Fruit fly (Drosophila melanogaster) whole organism, adult: Measurements from ENCODE around the gene Ugt37C2.

ENCODE experiments used
- CG11617 ChIP-seq: fragments of 200-800 bp; sonication (Bioruptor generic); optimal IDR thresholded peaks from 2 replicates; lab custom pipeline; 2017; ENCODE audit warnings: mild to moderate bottlenecking, missing biosample characterization, missing genetic modification reagents, missing genetic modification characterization
- CG14711 ChIP-seq: fragments of 200-800 bp; sonication (Bioruptor generic); optimal IDR thresholded peaks from 2 replicates; lab custom pipeline; 2018; ENCODE audit warnings: missing biosample characterization, mild to moderate bottlenecking, missing genetic modification characterization, moderate library complexity
- CG5204 ChIP-seq: fragments of 200-800 bp; sonication (Bioruptor generic); optimal IDR thresholded peaks from 2 replicates; lab custom pipeline; 2016; ENCODE audit warnings: missing biosample characterization, missing genetic modification characterization
- CG7045 ChIP-seq: fragments of 200-800 bp; sonication (Bioruptor generic); optimal IDR thresholded peaks from 2 replicates; lab custom pipeline; 2017; ENCODE audit warnings: missing biosample characterization, mild to moderate bottlenecking, missing genetic modification characterization
- Clk ChIP-seq: fragments of 200-800 bp; sonication (Bioruptor generic); optimal IDR thresholded peaks from 2 replicates; lab custom pipeline; 2017; ENCODE audit warnings: missing biosample characterization, missing genetic modification characterization
- Crg-1 ChIP-seq: fragments of 200-800 bp; sonication (Bioruptor generic); optimal IDR thresholded peaks from 2 replicates; lab custom pipeline; 2016; ENCODE audit warnings: missing biosample characterization, missing genetic modification characterization
- Hr96 ChIP-seq: fragments of 200-800 bp; sonication (Bioruptor generic); optimal IDR thresholded peaks from 2 replicates; lab custom pipeline; 2016; ENCODE audit warnings: missing biosample characterization, missing genetic modification characterization
- Mnt ChIP-seq: fragments of 200-800 bp; sonication (Bioruptor generic); optimal IDR thresholded peaks from 2 replicates; lab custom pipeline; 2016; ENCODE audit warnings: missing biosample characterization, mild to moderate bottlenecking, missing genetic modification characterization
- bab1 ChIP-seq: fragments of 200-800 bp; sonication (Bioruptor generic); optimal IDR thresholded peaks from 3 replicates; lab custom pipeline; 2019; ENCODE audit warnings: missing biosample characterization, mild to moderate bottlenecking, missing genetic modification characterization, moderate library complexity
- kay ChIP-seq: fragments of 200-800 bp; sonication (Bioruptor generic); peaks from one replicate; lab custom pipeline; 2016; ENCODE audit warnings: missing biosample characterization, missing genetic modification characterization, borderline replicate concordance
- tj ChIP-seq: fragments of 200-800 bp; sonication (Bioruptor generic); optimal IDR thresholded peaks from 3 replicates; lab custom pipeline; 2017; ENCODE audit warnings: missing biosample characterization, mild to moderate bottlenecking, missing genetic modification characterization, moderate library complexity
- toe ChIP-seq: fragments of 200-800 bp; sonication (Bioruptor generic); optimal IDR thresholded peaks from 2 replicates; lab custom pipeline; 2016; ENCODE audit warnings: missing biosample characterization, missing genetic modification characterization

DNA sequence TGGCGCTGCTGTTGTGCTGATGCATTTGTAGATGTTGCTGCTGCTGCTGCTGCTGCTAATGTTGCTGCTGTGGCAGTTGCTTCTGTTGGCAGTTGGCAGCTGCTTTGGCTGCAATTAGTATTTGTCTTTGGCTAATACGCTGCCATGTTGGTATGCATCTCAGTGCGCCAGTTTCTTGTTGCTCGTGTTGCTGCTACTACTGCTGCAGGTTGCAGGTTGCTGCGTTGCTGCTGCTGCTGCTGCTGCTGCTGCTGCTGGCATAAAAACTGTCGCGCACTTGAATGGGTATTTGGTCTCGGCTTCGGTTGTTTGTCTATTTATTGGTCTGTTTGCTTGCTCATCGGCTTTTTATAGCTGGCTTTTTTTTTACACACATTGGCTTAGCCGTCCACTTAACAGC is 14.7 kb downstream of the Ugt37C2 start:
- TF ChIP-seq Mnt (GFP tag; lab: Kevin White, UChicago) (no peak), Hr96 (no peak), tj (GFP tag; lab: Kevin White, UChicago) (no peak), Clk (no peak), bab1 (GFP tag; lab: Kevin White, UChicago) (no peak), CG7045 (GFP tag; lab: Kevin White, UChicago) (no peak), CG5204 (GFP tag; lab: Kevin White, UChicago) (no peak), toe (GFP tag; lab: Kevin White, UChicago) (no peak), CG14711 (tag; lab: Kevin White, UChicago) (no peak), kay (no peak), CG11617 (GFP tag; lab: Kevin White, UChicago) (no peak), Crg-1 (GFP tag; lab: Kevin White, UChicago) (no peak)
